Worm (Caenorhabditis elegans) whole organism, mixed stage, embryonic: ENCODE measurements around the gene dli-1.

Experiments used
- elt-1 ChIP-seq: sonication (generic microtip); optimal IDR thresholded peaks from 2 replicates; lab custom pipeline; 2017; ENCODE audit warnings: missing genetic modification characterization, mild to moderate bottlenecking, missing compliant biosample characterization, antibody characterized with exemption, moderate library complexity, borderline replicate concordance; ENCODE audit not compliant: insufficient read depth
- elt-3 ChIP-seq: fragments of 150-350 bp; optimal IDR thresholded peaks from 2 replicates; lab custom pipeline; 2014; ENCODE audit warnings: missing biosample characterization, missing genetic modification characterization
- lin-13 ChIP-seq: fragments of 150-350 bp; optimal IDR thresholded peaks from 2 replicates; lab custom pipeline; 2014; ENCODE audit warnings: missing biosample characterization, missing genetic modification characterization
- nhr-12 ChIP-seq: fragments of 150-350 bp; optimal IDR thresholded peaks from 2 replicates; lab custom pipeline; 2014; ENCODE audit warnings: missing biosample characterization, missing genetic modification characterization
- nhr-237 ChIP-seq: fragments of 150-350 bp; optimal IDR thresholded peaks from 2 replicates; lab custom pipeline; 2014; ENCODE audit warnings: missing biosample characterization, missing genetic modification characterization
- sem-2 ChIP-seq: fragments of 200-800 bp; sonication (Bioruptor generic); optimal IDR thresholded peaks from 2 replicates; lab custom pipeline; 2018; ENCODE audit warnings: mild to moderate bottlenecking, missing genetic modification characterization, missing compliant biosample characterization
- snpc-4 ChIP-seq: fragments of 150-350 bp; optimal IDR thresholded peaks from 2 replicates; lab custom pipeline; 2014; ENCODE audit warnings: missing biosample characterization, missing genetic modification characterization
- sptf-1 ChIP-seq: sonication (generic microtip); optimal IDR thresholded peaks from 2 replicates; lab custom pipeline; 2017; ENCODE audit warnings: mild to moderate bottlenecking, missing genetic modification characterization, moderate library complexity, missing compliant biosample characterization
- zip-8 ChIP-seq: fragments of 150-350 bp; optimal IDR thresholded peaks from 2 replicates; lab custom pipeline; 2014; ENCODE audit warnings: missing biosample characterization, missing genetic modification characterization
- ztf-11 ChIP-seq: fragments of 150-350 bp; optimal IDR thresholded peaks from 2 replicates; lab custom pipeline; 2014; ENCODE audit warnings: missing biosample characterization, missing genetic modification characterization

ce11 chrIV:13076620-13077019, 22.0 kb downstream of the dli-1 start, which contains the start of gene C39E9.7:
- TF ChIP-seq snpc-4 (tag; lab: Kevin White, UChicago) = no peak
- TF ChIP-seq elt-3 (tag; lab: Kevin White, UChicago) = no peak
- no peak for TF ChIP-seq sem-2 (GFP tag; lab: Kevin White, UChicago)
- TF ChIP-seq elt-1 = no peak
- no peak for TF ChIP-seq nhr-237
- TF ChIP-seq ztf-11 (tag; lab: Kevin White, UChicago) = no peak
- no peak for TF ChIP-seq zip-8 (tag; lab: Kevin White, UChicago)
- TF ChIP-seq lin-13 (tag; lab: Kevin White, UChicago) = no peak
- TF ChIP-seq nhr-12 (tag; lab: Kevin White, UChicago) = no peak
- TF ChIP-seq sptf-1 (tag; lab: Kevin White, UChicago) = no peak
